Fruit fly (Drosophila melanogaster) whole organism, embryonic: ENCODE results near the gene ninaC.

Experiments used
- Abd-B ChIP-seq: fragments of 200-800 bp; sonication (Bioruptor generic); optimal IDR thresholded peaks from 2 replicates; lab custom pipeline; 2018; ENCODE audit warnings: missing biosample characterization, mild to moderate bottlenecking, missing genetic modification characterization, moderate library complexity
- CG10147 ChIP-seq: fragments of 200-800 bp; sonication (Bioruptor generic); optimal IDR thresholded peaks from 2 replicates; lab custom pipeline; 2019; ENCODE audit warnings: missing biosample characterization, mild to moderate bottlenecking, missing genetic modification characterization, moderate library complexity
- CG10209 ChIP-seq: fragments of 200-800 bp; sonication (Bioruptor generic); optimal IDR thresholded peaks from 3 replicates; lab custom pipeline; 2017; ENCODE audit warnings: missing biosample characterization, mild to moderate bottlenecking, missing genetic modification characterization, missing genetic modification reagents
- CG10654 ChIP-seq: fragments of 200-800 bp; sonication (Bioruptor generic); optimal IDR thresholded peaks from 2 replicates; lab custom pipeline; 2016; ENCODE audit warnings: missing biosample characterization, missing genetic modification characterization
- CG12299 ChIP-seq: fragments of 200-800 bp; sonication (Bioruptor generic); optimal IDR thresholded peaks from 2 replicates; lab custom pipeline; 2018; ENCODE audit warnings: missing biosample characterization, mild to moderate bottlenecking, missing genetic modification characterization
- CG12391 ChIP-seq: fragments of 200-800 bp; sonication (Bioruptor generic); optimal IDR thresholded peaks from 3 replicates; lab custom pipeline; 2018; ENCODE audit warnings: missing biosample characterization, mild to moderate bottlenecking, missing genetic modification characterization, moderate library complexity
- CG14050 ChIP-seq: fragments of 200-800 bp; sonication (Bioruptor generic); IDR thresholded peaks from 3 replicates; pipeline ENCODE4 v1.3.6; 2022; ENCODE audit warnings: missing biosample characterization, missing genetic modification characterization
- CG14667 ChIP-seq: fragments of 200-800 bp; sonication (Bioruptor generic); IDR thresholded peaks from 2 replicates; pipeline ENCODE4 v1.3.6; 2022; ENCODE audit warnings: missing biosample characterization, missing genetic modification characterization
- CG17802 ChIP-seq: fragments of 200-800 bp; sonication (Bioruptor generic); optimal IDR thresholded peaks from 2 replicates; lab custom pipeline; 2018; ENCODE audit warnings: missing biosample characterization, mild to moderate bottlenecking, missing genetic modification characterization, moderate library complexity
- CG17912 ChIP-seq: fragments of 200-800 bp; sonication (Bioruptor generic); optimal IDR thresholded peaks from 2 replicates; lab custom pipeline; 2018; ENCODE audit warnings: missing biosample characterization, mild to moderate bottlenecking, missing genetic modification characterization
- CG18599 ChIP-seq: fragments of 200-800 bp; sonication (Bioruptor generic); optimal IDR thresholded peaks from 3 replicates; lab custom pipeline; 2017; ENCODE audit warnings: missing biosample characterization, missing genetic modification characterization, mild to moderate bottlenecking, moderate library complexity, missing genetic modification reagents
- CG18619 ChIP-seq: fragments of 200-800 bp; sonication (Bioruptor generic); optimal IDR thresholded peaks from 3 replicates; lab custom pipeline; 2017; ENCODE audit warnings: missing biosample characterization, mild to moderate bottlenecking, missing genetic modification characterization
- CG32532 ChIP-seq: fragments of 200-800 bp; sonication (Bioruptor generic); IDR thresholded peaks from 2 replicates; pipeline ENCODE4 v1.3.6; 2022; ENCODE audit warnings: missing biosample characterization, missing genetic modification characterization
- CG3407 ChIP-seq: fragments of 200-800 bp; sonication (Bioruptor generic); optimal IDR thresholded peaks from 2 replicates; lab custom pipeline; 2018; ENCODE audit warnings: missing biosample characterization, mild to moderate bottlenecking, missing genetic modification characterization
- CG4617 ChIP-seq: fragments of 200-800 bp; sonication (Bioruptor generic); optimal IDR thresholded peaks from 3 replicates; lab custom pipeline; 2016; ENCODE audit warnings: missing biosample characterization, missing genetic modification characterization, borderline replicate concordance
- CG6854 ChIP-seq: fragments of 200-800 bp; sonication (Bioruptor generic); optimal IDR thresholded peaks from 3 replicates; lab custom pipeline; 2017; ENCODE audit warnings: missing biosample characterization, mild to moderate bottlenecking, missing genetic modification characterization
- CG7963 ChIP-seq: fragments of 200-800 bp; sonication (Bioruptor generic); IDR thresholded peaks from 3 replicates; pipeline ENCODE4 v1.3.6; 2022; ENCODE audit warnings: missing biosample characterization, missing genetic modification characterization; ENCODE audit not compliant: partially characterized antibody
- CG7987 ChIP-seq: fragments of 200-800 bp; sonication (Bioruptor generic); optimal IDR thresholded peaks from 2 replicates; lab custom pipeline; 2018; ENCODE audit warnings: missing biosample characterization, mild to moderate bottlenecking, missing genetic modification characterization, moderate library complexity
- CG8478 ChIP-seq: fragments of >200 bp; optimal IDR thresholded peaks from 2 replicates; lab custom pipeline; 2018
- CoRest ChIP-seq: fragments of 200-800 bp; sonication (Bioruptor generic); optimal IDR thresholded peaks from 3 replicates; lab custom pipeline; 2018; ENCODE audit warnings: missing biosample characterization, mild to moderate bottlenecking, missing genetic modification characterization, moderate library complexity
- Dad ChIP-seq: fragments of 200-800 bp; sonication (Bioruptor generic); optimal IDR thresholded peaks from 3 replicates; lab custom pipeline; 2016; ENCODE audit warnings: missing biosample characterization, missing genetic modification characterization
- Dfd ChIP-seq, 2 experiments: fragments of >200 bp; optimal IDR thresholded peaks; 2 replicates each; lab custom pipeline; 2017; ENCODE audit warnings: missing biosample characterization in 2 of 2, missing genetic modification characterization in 2 of 2
- Elba2 ChIP-seq: fragments of 200-800 bp; sonication (Bioruptor generic); optimal IDR thresholded peaks from 3 replicates; lab custom pipeline; 2016; ENCODE audit warnings: missing biosample characterization, missing genetic modification characterization
- Hand ChIP-seq: fragments of 200-800 bp; sonication (Bioruptor generic); optimal IDR thresholded peaks from 2 replicates; lab custom pipeline; 2017; ENCODE audit warnings: mild to moderate bottlenecking, missing biosample characterization, missing genetic modification reagents, missing genetic modification characterization
- Hmx ChIP-seq: fragments of 200-800 bp; sonication (Bioruptor generic); optimal IDR thresholded peaks from 2 replicates; lab custom pipeline; 2016; ENCODE audit warnings: missing biosample characterization, missing genetic modification characterization
- Ptx1 ChIP-seq: fragments of 200-800 bp; sonication (Bioruptor generic); IDR thresholded peaks from 2 replicates; pipeline ENCODE4 v1.3.6; 2022; ENCODE audit warnings: missing biosample characterization, missing genetic modification characterization
- Side ChIP-seq: fragments of 200-800 bp; sonication (Bioruptor generic); optimal IDR thresholded peaks from 2 replicates; lab custom pipeline; 2016; ENCODE audit warnings: missing biosample characterization, missing genetic modification characterization
- TFAM ChIP-seq: fragments of 200-800 bp; sonication (Bioruptor generic); optimal IDR thresholded peaks from 2 replicates; lab custom pipeline; 2017; ENCODE audit warnings: missing biosample characterization, missing genetic modification characterization, inconsistent platforms
- Tbp ChIP-seq: fragments of >200 bp; optimal IDR thresholded peaks from 2 replicates; lab custom pipeline; 2018; ENCODE audit warnings: missing biosample characterization, missing genetic modification characterization
- bab2 ChIP-seq: fragments of 200-800 bp; sonication (Bioruptor generic); optimal IDR thresholded peaks from 2 replicates; lab custom pipeline; 2016; ENCODE audit warnings: missing biosample characterization, missing genetic modification characterization
- bcd ChIP-seq: fragments of 200-800 bp; sonication (Bioruptor generic); optimal IDR thresholded peaks from 2 replicates; lab custom pipeline; 2017; ENCODE audit warnings: missing biosample characterization, mild to moderate bottlenecking, missing genetic modification characterization
- cato ChIP-seq: fragments of 200-800 bp; sonication (Bioruptor generic); optimal IDR thresholded peaks from 2 replicates; lab custom pipeline; 2016; ENCODE audit warnings: missing biosample characterization, missing genetic modification characterization, borderline replicate concordance
- cg ChIP-seq: fragments of 200-800 bp; sonication (Bioruptor generic); optimal IDR thresholded peaks from 3 replicates; lab custom pipeline; 2019; ENCODE audit warnings: missing biosample characterization, mild to moderate bottlenecking, missing genetic modification characterization, moderate library complexity
- dmrt11E ChIP-seq: fragments of 200-800 bp; sonication (Bioruptor generic); optimal IDR thresholded peaks from 3 replicates; lab custom pipeline; 2018; ENCODE audit warnings: missing biosample characterization, mild to moderate bottlenecking, missing genetic modification characterization, moderate library complexity
- eve ChIP-seq, 2 experiments: fragments of >200 bp; optimal IDR thresholded peaks; 2 replicates each; lab custom pipeline; 2017; ENCODE audit warnings: missing biosample characterization in 2 of 2, missing genetic modification characterization in 2 of 2
- gfzf ChIP-seq: fragments of 200-800 bp; sonication (Bioruptor generic); optimal IDR thresholded peaks from 2 replicates; lab custom pipeline; 2016; ENCODE audit warnings: missing biosample characterization, mild to moderate bottlenecking, missing genetic modification characterization, moderate library complexity
- ind ChIP-seq: fragments of 200-800 bp; sonication (Bioruptor generic); optimal IDR thresholded peaks from 3 replicates; lab custom pipeline; 2016; ENCODE audit warnings: missing biosample characterization, missing genetic modification characterization
- jigr1 ChIP-seq: fragments of 200-800 bp; sonication (Bioruptor generic); IDR thresholded peaks from 3 replicates; pipeline ENCODE4 v1.3.6; 2022; ENCODE audit warnings: missing biosample characterization, missing genetic modification characterization
- mirr ChIP-seq: fragments of 200-800 bp; sonication (Bioruptor generic); optimal IDR thresholded peaks from 3 replicates; lab custom pipeline; 2018; ENCODE audit warnings: missing biosample characterization, mild to moderate bottlenecking, missing genetic modification characterization
- ranshi ChIP-seq: fragments of 200-800 bp; sonication (Bioruptor generic); IDR thresholded peaks from 2 replicates; pipeline ENCODE4 v1.3.6; 2022; ENCODE audit warnings: missing biosample characterization, missing genetic modification characterization
- ro ChIP-seq: fragments of 200-800 bp; sonication (Bioruptor generic); IDR thresholded peaks from 2 replicates; pipeline ENCODE4 v1.3.6; 2022; ENCODE audit warnings: missing biosample characterization, missing genetic modification characterization
- sc ChIP-seq, 3 experiments: fragments of >200 bp in 2 of 3; fragments of 200-800 bp in 1 of 3; sonication (Bioruptor generic) in 1 of 3; optimal IDR thresholded peaks; 2 replicates in 2 of 3; 3 replicates in 1 of 3; lab custom pipeline; 2017; ENCODE audit warnings: mild to moderate bottlenecking in 1 of 3, missing biosample characterization in 1 of 3, missing genetic modification characterization in 1 of 3, missing genetic modification reagents in 1 of 3
- shn ChIP-seq: fragments of 200-800 bp; sonication (Bioruptor generic); optimal IDR thresholded peaks from 3 replicates; lab custom pipeline; 2016; ENCODE audit warnings: missing biosample characterization, missing genetic modification characterization
- unc-4 ChIP-seq: fragments of 200-800 bp; sonication (Bioruptor generic); IDR thresholded peaks from 2 replicates; pipeline ENCODE4 v1.3.6; 2022; ENCODE audit warnings: missing biosample characterization, missing genetic modification characterization; ENCODE audit not compliant: partially characterized antibody
- unpg ChIP-seq: fragments of 200-800 bp; sonication (Bioruptor generic); optimal IDR thresholded peaks from 3 replicates; lab custom pipeline; 2018; ENCODE audit warnings: missing biosample characterization, mild to moderate bottlenecking, missing genetic modification characterization, moderate library complexity
- vfl ChIP-seq: fragments of 200-800 bp; sonication (Bioruptor generic); optimal IDR thresholded peaks from 2 replicates; lab custom pipeline; 2016; ENCODE audit warnings: missing biosample characterization, missing genetic modification characterization
- vvl ChIP-seq: fragments of 200-800 bp; sonication (Bioruptor generic); IDR thresholded peaks from 2 replicates; pipeline ENCODE4 v1.3.6; 2022; ENCODE audit warnings: missing biosample characterization, missing genetic modification characterization
- wek ChIP-seq: fragments of 200-800 bp; sonication (Bioruptor generic); optimal IDR thresholded peaks from 3 replicates; lab custom pipeline; 2018; ENCODE audit warnings: missing biosample characterization, mild to moderate bottlenecking, missing genetic modification characterization, moderate library complexity
- zen ChIP-seq: fragments of 200-800 bp; sonication (Bioruptor generic); optimal IDR thresholded peaks from 3 replicates; lab custom pipeline; 2018; ENCODE audit warnings: missing biosample characterization, mild to moderate bottlenecking, missing genetic modification characterization, moderate library complexity
- zfh2 ChIP-seq: fragments of 200-800 bp; sonication (Bioruptor generic); optimal IDR thresholded peaks from 2 replicates; lab custom pipeline; 2016; ENCODE audit warnings: missing biosample characterization, missing genetic modification characterization

Gene ninaC

dm6 chr2L:7339392-7340014 is 38.0 kb upstream of the ninaC start (continued):
- TF ChIP-seq eve (GFP tag; optimal IDR thresholded peaks at IDR 0.05; lab: Kevin White, UChicago) (no peak), TFAM (GFP tag; lab: Kevin White, UChicago) (no peak), Dfd (GFP tag; optimal IDR thresholded peaks at IDR 0.05; lab: Kevin White, UChicago) (no peak), CG6854 (GFP tag; lab: Kevin White, UChicago) (no peak), CG7963 (no peak), cato (GFP tag; lab: Kevin White, UChicago) (no peak), mirr (GFP tag; lab: Kevin White, UChicago) (peak; percentile 3), CG7987 (peak; percentile 33), zfh2 (GFP tag; lab: Kevin White, UChicago) (no peak), Abd-B (GFP tag; lab: Kevin White, UChicago) (no peak), vvl (GFP tag; lab: Robert Waterston, UW) (0 out of 2 replicates have a peak, but pooled peaks have one; percentile 10), ranshi (GFP tag; lab: Robert Waterston, UW) (no peak), CG17802 (tag; lab: Kevin White, UChicago) (no peak), CG18619 (GFP tag; lab: Kevin White, UChicago) (peak; percentile 35), CG12299 (tag; lab: Kevin White, UChicago) (no peak), CG14667 (GFP tag; lab: Robert Waterston, UW) (no peak), CG10147 (GFP tag; lab: Kevin White, UChicago) (no peak), gfzf (GFP tag; lab: Kevin White, UChicago) (no peak), Hand (GFP tag; lab: Kevin White, UChicago) (no peak), bab2 (GFP tag; lab: Kevin White, UChicago) (peak; percentile 42), shn (GFP tag; lab: Kevin White, UChicago) (no peak), unc-4 (no peak), ind (no peak), CG4617 (GFP tag; lab: Kevin White, UChicago) (no peak), sc (optimal IDR thresholded peaks at IDR 0.05; lab: Kevin White, UChicago) (no peak), sc (GFP tag; optimal IDR thresholded peaks at IDR 0.05; lab: Kevin White, UChicago) (no peak), jigr1 (GFP tag; lab: Robert Waterston, UW) (no peak), cg (GFP tag; lab: Kevin White, UChicago) (no peak), CG18599 (GFP tag; lab: Kevin White, UChicago) (no peak), Hmx (GFP tag; lab: Kevin White, UChicago) (no peak), wek (peak; percentile 38), CG10209 (GFP tag; lab: Kevin White, UChicago) (peak; percentile 57), unpg (GFP tag; lab: Kevin White, UChicago) (no peak), zen (no peak), Side (GFP tag; lab: Kevin White, UChicago) (no peak), Ptx1 (GFP tag; lab: Robert Waterston, UW) (no peak), vfl (GFP tag; lab: Kevin White, UChicago) (no peak), CG12391 (tag; lab: Kevin White, UChicago) (peak; percentile 15), Tbp (GFP tag; lab: Kevin White, UChicago) (no peak), CG3407 (GFP tag; lab: Kevin White, UChicago) (peak; percentile 2), CG14050 (GFP tag; lab: Robert Waterston, UW) (no peak), Dad (GFP tag; lab: Kevin White, UChicago) (no peak), Elba2 (GFP tag; lab: Kevin White, UChicago) (no peak), CG32532 (no peak), CG10654 (GFP tag; lab: Kevin White, UChicago) (no peak), dmrt11E (tag; lab: Kevin White, UChicago) (peak; percentile 67), CG17912 (no peak), CG8478 (lab: Kevin White, UChicago) (no peak), ro (GFP tag; lab: Robert Waterston, UW) (no peak), bcd (peak; percentile 5), CoRest (tag; lab: Kevin White, UChicago) (peak; percentile 4)
